Fruit fly (Drosophila melanogaster) whole organism, embryonic: ENCODE results near the gene Rpn2.
A peak's percentile ranks its signal among the peaks of the same experiment; 100 is the strongest.

ENCODE experiments used
- Abd-B ChIP-seq: fragments of 200-800 bp; sonication (Bioruptor generic); optimal IDR thresholded peaks from 2 replicates; lab custom pipeline; 2018; ENCODE audit warnings: missing biosample characterization, mild to moderate bottlenecking, missing genetic modification characterization, moderate library complexity
- Antp ChIP-seq: fragments of 200-800 bp; sonication (Bioruptor generic); optimal IDR thresholded peaks from 3 replicates; lab custom pipeline; 2016; ENCODE audit warnings: missing biosample characterization, missing genetic modification characterization
- Atf3 ChIP-seq: fragments of 200-800 bp; sonication (Bioruptor generic); optimal IDR thresholded peaks from 3 replicates; lab custom pipeline; 2016; ENCODE audit warnings: missing biosample characterization, missing genetic modification characterization
- Atf6 ChIP-seq: fragments of 200-800 bp; sonication (Bioruptor generic); IDR thresholded peaks from 2 replicates; pipeline ENCODE4 v1.3.6; 2022; ENCODE audit warnings: missing biosample characterization, missing genetic modification characterization
- BtbVII ChIP-seq: fragments of 200-800 bp; sonication (Bioruptor generic); optimal IDR thresholded peaks from 3 replicates; lab custom pipeline; 2017; ENCODE audit warnings: missing biosample characterization, mild to moderate bottlenecking, missing genetic modification characterization
- CG10267 ChIP-seq: fragments of 200-800 bp; sonication (Bioruptor generic); optimal IDR thresholded peaks from 2 replicates; lab custom pipeline; 2018; ENCODE audit warnings: missing biosample characterization, mild to moderate bottlenecking, missing genetic modification characterization, moderate library complexity
- CG12391 ChIP-seq: fragments of 200-800 bp; sonication (Bioruptor generic); optimal IDR thresholded peaks from 3 replicates; lab custom pipeline; 2018; ENCODE audit warnings: missing biosample characterization, mild to moderate bottlenecking, missing genetic modification characterization, moderate library complexity
- CG17802 ChIP-seq: fragments of 200-800 bp; sonication (Bioruptor generic); optimal IDR thresholded peaks from 2 replicates; lab custom pipeline; 2018; ENCODE audit warnings: missing biosample characterization, mild to moderate bottlenecking, missing genetic modification characterization, moderate library complexity
- CG17912 ChIP-seq: fragments of 200-800 bp; sonication (Bioruptor generic); optimal IDR thresholded peaks from 2 replicates; lab custom pipeline; 2018; ENCODE audit warnings: missing biosample characterization, mild to moderate bottlenecking, missing genetic modification characterization
- CG18011 ChIP-seq: fragments of 200-800 bp; sonication (Bioruptor generic); optimal IDR thresholded peaks from 2 replicates; lab custom pipeline; 2017; ENCODE audit warnings: missing biosample characterization, missing genetic modification characterization, mild to moderate bottlenecking, moderate library complexity, missing genotype
- CG18619 ChIP-seq: fragments of 200-800 bp; sonication (Bioruptor generic); optimal IDR thresholded peaks from 3 replicates; lab custom pipeline; 2017; ENCODE audit warnings: missing biosample characterization, mild to moderate bottlenecking, missing genetic modification characterization
- CG2202 ChIP-seq: fragments of 200-800 bp; sonication (Bioruptor generic); optimal IDR thresholded peaks from 2 replicates; lab custom pipeline; 2018; ENCODE audit warnings: missing biosample characterization, mild to moderate bottlenecking, missing genetic modification characterization
- CG3163 ChIP-seq: fragments of 200-800 bp; sonication (Bioruptor generic); optimal IDR thresholded peaks from 3 replicates; lab custom pipeline; 2016; ENCODE audit warnings: missing biosample characterization, missing genetic modification characterization
- CG42726 ChIP-seq: fragments of 200-800 bp; sonication (Bioruptor generic); IDR thresholded peaks from 2 replicates; pipeline ENCODE4 v1.3.6; 2022; ENCODE audit warnings: missing biosample characterization, missing genetic modification characterization; ENCODE audit not compliant: partially characterized antibody
- CG4404 ChIP-seq: fragments of 200-800 bp; sonication (Bioruptor generic); IDR thresholded peaks from 2 replicates; pipeline ENCODE4 v1.3.6; 2022; ENCODE audit warnings: missing biosample characterization, missing genetic modification characterization
- CG4820 ChIP-seq: fragments of 200-800 bp; sonication (Bioruptor generic); optimal IDR thresholded peaks from 3 replicates; lab custom pipeline; 2016; ENCODE audit warnings: missing biosample characterization, missing genetic modification characterization
- CG8944 ChIP-seq: fragments of 200-800 bp; sonication (Bioruptor generic); optimal IDR thresholded peaks from 3 replicates; lab custom pipeline; 2016; ENCODE audit warnings: missing biosample characterization, missing genetic modification characterization
- CG9876 ChIP-seq: fragments of 200-800 bp; sonication (Bioruptor generic); optimal IDR thresholded peaks from 2 replicates; lab custom pipeline; 2016; ENCODE audit warnings: missing biosample characterization, missing genetic modification characterization
- CG9932 ChIP-seq: fragments of 200-800 bp; sonication (Bioruptor generic); IDR thresholded peaks from 2 replicates; pipeline ENCODE4 v1.3.6; 2022; ENCODE audit warnings: missing biosample characterization, missing genetic modification characterization
- Dad ChIP-seq: fragments of 200-800 bp; sonication (Bioruptor generic); optimal IDR thresholded peaks from 3 replicates; lab custom pipeline; 2016; ENCODE audit warnings: missing biosample characterization, missing genetic modification characterization
- Dip3 ChIP-seq: fragments of 200-800 bp; sonication (Bioruptor generic); optimal IDR thresholded peaks from 3 replicates; lab custom pipeline; 2016; ENCODE audit warnings: missing biosample characterization, missing genetic modification characterization
- Doc3 ChIP-seq: fragments of 200-800 bp; sonication (Bioruptor generic); IDR thresholded peaks from 3 replicates; pipeline ENCODE4 v1.3.6; 2022; ENCODE audit warnings: missing biosample characterization, missing genetic modification characterization; ENCODE audit not compliant: partially characterized antibody
- Dref ChIP-seq: fragments of 200-800 bp; sonication (Bioruptor generic); IDR thresholded peaks from 2 replicates; pipeline ENCODE4 v1.3.6; 2022; ENCODE audit warnings: missing biosample characterization, missing genetic modification characterization
- E2f2 ChIP-seq: fragments of 200-800 bp; sonication (Bioruptor generic); IDR thresholded peaks from 2 replicates; pipeline ENCODE4 v1.3.6; 2022; ENCODE audit warnings: missing biosample characterization, missing genetic modification characterization
- Ets97D ChIP-seq: fragments of 200-800 bp; sonication (Bioruptor generic); optimal IDR thresholded peaks from 3 replicates; lab custom pipeline; 2016; ENCODE audit warnings: missing biosample characterization, missing genetic modification characterization
- MESR4 ChIP-seq: fragments of 200-800 bp; sonication (Bioruptor generic); optimal IDR thresholded peaks from 2 replicates; lab custom pipeline; 2018; ENCODE audit warnings: missing biosample characterization, mild to moderate bottlenecking, missing genetic modification characterization, moderate library complexity
- Meics ChIP-seq: fragments of 200-800 bp; sonication (Bioruptor generic); optimal IDR thresholded peaks from 2 replicates; lab custom pipeline; 2017; ENCODE audit warnings: missing biosample characterization, mild to moderate bottlenecking, missing genetic modification characterization
- NC2β ChIP-seq: fragments of 200-800 bp; sonication (Bioruptor generic); optimal IDR thresholded peaks from 2 replicates; lab custom pipeline; 2016; ENCODE audit warnings: missing biosample characterization, missing genetic modification characterization
- Nf-YA ChIP-seq: fragments of 200-800 bp; sonication (Bioruptor generic); IDR thresholded peaks from 2 replicates; pipeline ENCODE4 v1.3.6; 2022; ENCODE audit warnings: missing biosample characterization, missing genetic modification characterization
- Nf-YB ChIP-seq: fragments of 200-800 bp; sonication (Bioruptor generic); optimal IDR thresholded peaks from 3 replicates; lab custom pipeline; 2019; ENCODE audit warnings: missing biosample characterization, mild to moderate bottlenecking, missing genetic modification characterization, moderate library complexity
- Nf-YC ChIP-seq: fragments of 200-800 bp; optimal IDR thresholded peaks from 3 replicates; lab custom pipeline; 2019; ENCODE audit warnings: missing biosample characterization, mild to moderate bottlenecking, missing genetic modification characterization, moderate library complexity
- Sin3A ChIP-seq: fragments of >200 bp; optimal IDR thresholded peaks from 2 replicates; lab custom pipeline; 2018
- Sox102F ChIP-seq: fragments of 200-800 bp; sonication (Bioruptor generic); optimal IDR thresholded peaks from 2 replicates; lab custom pipeline; 2018; ENCODE audit warnings: missing biosample characterization, mild to moderate bottlenecking, missing genetic modification characterization, moderate library complexity
- TFAM ChIP-seq: fragments of 200-800 bp; sonication (Bioruptor generic); optimal IDR thresholded peaks from 2 replicates; lab custom pipeline; 2017; ENCODE audit warnings: missing biosample characterization, missing genetic modification characterization, inconsistent platforms
- az2 ChIP-seq: fragments of 200-800 bp; sonication (Bioruptor generic); optimal IDR thresholded peaks from 3 replicates; lab custom pipeline; 2016; ENCODE audit warnings: missing biosample characterization, missing genetic modification characterization
- chinmo ChIP-seq: fragments of 200-800 bp; sonication (Bioruptor generic); IDR thresholded peaks from 4 replicates; pipeline ENCODE4 v1.3.6; 2022; ENCODE audit warnings: missing biosample characterization, missing genetic modification characterization; ENCODE audit not compliant: partially characterized antibody
- crol ChIP-seq: fragments of 200-800 bp; sonication (Bioruptor generic); IDR thresholded peaks from 2 replicates; pipeline ENCODE4 v1.3.6; 2022; ENCODE audit warnings: missing biosample characterization, missing genetic modification characterization
- dimm ChIP-seq: fragments of 200-800 bp; sonication (Bioruptor generic); IDR thresholded peaks from 2 replicates; pipeline ENCODE4 v1.3.6; 2022; ENCODE audit warnings: missing biosample characterization, missing genetic modification characterization
- dm ChIP-seq: fragments of 200-800 bp; sonication (Bioruptor generic); optimal IDR thresholded peaks from 3 replicates; lab custom pipeline; 2016; ENCODE audit warnings: missing biosample characterization, missing genetic modification characterization
- dmrt99B ChIP-seq: fragments of 200-800 bp; sonication (Bioruptor generic); optimal IDR thresholded peaks from 2 replicates; lab custom pipeline; 2018; ENCODE audit warnings: missing biosample characterization, mild to moderate bottlenecking, missing genetic modification characterization, moderate library complexity
- gfzf ChIP-seq: fragments of 200-800 bp; sonication (Bioruptor generic); optimal IDR thresholded peaks from 2 replicates; lab custom pipeline; 2016; ENCODE audit warnings: missing biosample characterization, mild to moderate bottlenecking, missing genetic modification characterization, moderate library complexity
- knrl ChIP-seq: fragments of 200-800 bp; sonication (Bioruptor generic); IDR thresholded peaks from 3 replicates; pipeline ENCODE4 v1.3.6; 2022; ENCODE audit warnings: missing biosample characterization, missing genetic modification characterization; ENCODE audit not compliant: partially characterized antibody
- nau ChIP-seq: fragments of 200-800 bp; sonication (Bioruptor generic); optimal IDR thresholded peaks from 3 replicates; lab custom pipeline; 2017; ENCODE audit warnings: missing biosample characterization, mild to moderate bottlenecking, missing genetic modification characterization, missing genetic modification reagents
- nom ChIP-seq: fragments of 200-800 bp; sonication (Bioruptor generic); optimal IDR thresholded peaks from 2 replicates; lab custom pipeline; 2017; ENCODE audit warnings: missing biosample characterization, missing genetic modification characterization, mild to moderate bottlenecking, moderate library complexity, missing genetic modification reagents
- otp ChIP-seq: fragments of 200-800 bp; sonication (Bioruptor generic); IDR thresholded peaks from 3 replicates; pipeline ENCODE4, ENCODE4 v1.3.6; 2022; ENCODE audit warnings: missing biosample characterization, missing genetic modification characterization
- sima ChIP-seq: fragments of 200-800 bp; sonication (Bioruptor generic); optimal IDR thresholded peaks from 2 replicates; lab custom pipeline; 2016; ENCODE audit warnings: missing biosample characterization, missing genetic modification characterization
- vfl ChIP-seq: fragments of 200-800 bp; sonication (Bioruptor generic); optimal IDR thresholded peaks from 2 replicates; lab custom pipeline; 2016; ENCODE audit warnings: missing biosample characterization, missing genetic modification characterization
- zfh1 ChIP-seq: fragments of 200-800 bp; sonication (Bioruptor generic); IDR thresholded peaks from 3 replicates; pipeline ENCODE4 v1.3.6; 2022; ENCODE audit warnings: missing biosample characterization, missing genetic modification characterization

Gene Rpn2

DNA sequence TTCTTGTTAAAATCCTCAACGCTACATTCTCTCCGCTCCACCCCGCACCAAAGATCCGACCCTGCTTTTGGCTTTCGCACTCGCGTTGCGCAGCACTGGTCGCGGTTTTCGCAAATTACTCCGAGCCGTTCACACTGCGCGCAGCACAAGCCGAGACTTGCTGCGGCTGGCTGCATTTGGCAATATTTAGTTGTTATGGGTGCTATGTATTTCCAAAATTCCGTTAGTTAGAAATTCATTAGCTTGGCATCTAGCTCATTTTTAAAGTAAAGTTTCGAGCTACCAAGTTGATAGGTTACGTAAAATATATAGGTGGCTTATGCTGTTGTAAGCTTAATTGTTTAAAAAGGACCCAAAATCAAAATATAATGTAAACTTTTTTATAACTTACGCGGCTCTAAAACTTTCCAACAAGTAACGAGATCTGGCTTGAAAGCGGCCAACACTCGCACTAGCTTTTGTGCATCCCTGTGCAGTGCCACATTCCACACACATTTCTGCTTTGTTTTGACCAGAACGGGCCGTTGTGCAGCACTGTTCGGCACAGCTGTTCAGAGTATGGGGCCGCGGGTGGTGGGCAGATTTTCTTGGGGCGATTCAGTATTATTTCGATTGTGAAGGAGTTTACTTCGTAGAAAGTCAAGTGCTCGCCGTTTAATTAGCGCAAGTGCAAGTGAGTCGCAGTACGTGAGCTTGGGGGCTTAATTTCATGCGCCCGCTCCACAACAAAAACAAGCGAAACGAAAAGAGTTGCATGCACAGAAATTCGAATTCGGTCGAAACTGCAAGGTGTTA lies 30.3 kb upstream of the Rpn2 start, which contains the start of the genes yem and Ctl2 (continued):
- TF ChIP-seq nom (GFP tag; lab: Kevin White, UChicago) (peak; percentile 16), Nf-YC (tag; lab: Kevin White, UChicago) (peak; percentile 58), MESR4 (GFP tag; lab: Kevin White, UChicago) (peak; percentile 41), Nf-YA (GFP tag; lab: Robert Waterston, UW) (no peak), CG3163 (GFP tag; lab: Kevin White, UChicago) (peak; percentile 72), Sin3A (lab: Kevin White, UChicago) (peak; percentile 97), CG10267 (peak; percentile 95), Ets97D (GFP tag; lab: Kevin White, UChicago) (peak; percentile 81), dimm (GFP tag; lab: Robert Waterston, UW) (no peak), CG17802 (tag; lab: Kevin White, UChicago) (peak; percentile 71), chinmo (GFP tag; lab: Robert Waterston, UW) (peak; percentile 79; the same call in 1 of the 4 replicates), Nf-YB (GFP tag; lab: Kevin White, UChicago) (peak; percentile 25), TFAM (GFP tag; lab: Kevin White, UChicago) (no peak), BtbVII (GFP tag; lab: Kevin White, UChicago) (peak; percentile 34), Dip3 (GFP tag; lab: Kevin White, UChicago) (peak; percentile 86), CG18011 (GFP tag; lab: Kevin White, UChicago) (peak; percentile 32), CG4820 (GFP tag; lab: Kevin White, UChicago) (peak; percentile 64), CG4404 (GFP tag; lab: Robert Waterston, UW) (peak; percentile 65), E2f2 (GFP tag; lab: Robert Waterston, UW) (no peak; the same call in none of the 2 replicates), Sox102F (peak; percentile 59), CG12391 (tag; lab: Kevin White, UChicago) (peak; percentile 72), knrl (GFP tag; lab: Robert Waterston, UW) (no peak; the same call in 2 of the 3 replicates), dm (GFP tag; lab: Kevin White, UChicago) (peak; percentile 88), otp (GFP tag; lab: Robert Waterston, UW) (peak; percentile 42; the same call in 1 of the 3 replicates), Doc3 (GFP tag; lab: Robert Waterston, UW) (0 out of 3 replicates have a peak, but pooled peaks have one; percentile 27), CG17912 (GFP tag; lab: Kevin White, UChicago) (no peak), Meics (GFP tag; lab: Kevin White, UChicago) (peak; percentile 77), Dref (GFP tag; lab: Robert Waterston, UW) (peak; percentile 47), Abd-B (GFP tag; lab: Kevin White, UChicago) (peak; percentile 76), dmrt99B (tag; lab: Kevin White, UChicago) (peak; percentile 6), CG8944 (peak; percentile 72), zfh1 (GFP tag; lab: Robert Waterston, UW) (peak; percentile 75), sima (GFP tag; lab: Kevin White, UChicago) (peak; percentile 2), CG2202 (tag; lab: Kevin White, UChicago) (peak; percentile 6), NC2β (GFP tag; lab: Kevin White, UChicago) (peak; percentile 59), gfzf (GFP tag; lab: Kevin White, UChicago) (peak; percentile 46), nau (GFP tag; lab: Kevin White, UChicago) (no peak), CG18619 (GFP tag; lab: Kevin White, UChicago) (peak; percentile 79), crol (peak; percentile 95), az2 (peak; percentile 77), CG9876 (GFP tag; lab: Kevin White, UChicago) (peak; percentile 67), Atf3 (GFP tag; lab: Kevin White, UChicago) (peak; percentile 82), CG42726 (GFP tag; lab: Robert Waterston, UW) (peak; percentile 71), Atf6 (0 out of 2 replicates have a peak, but pooled peaks have one; percentile 8), Antp (GFP tag; lab: Kevin White, UChicago) (peak; percentile 70), vfl (peak; percentile 50), Dad (GFP tag; lab: Kevin White, UChicago) (peak; percentile 86), CG9932 (GFP tag; lab: Robert Waterston, UW) (peak; percentile 90)
